Worm (Caenorhabditis elegans): ENCODE data around the gene nphp-2.

ce11 chrV:1955246-1955645 lies 59.7 kb downstream of the nphp-2 start:
- no peak for TF ChIP-seq aly-1 (tag; optimal IDR thresholded peaks at IDR 0.05)
- no peak for TF ChIP-seq ama-1 (optimal IDR thresholded peaks at IDR 0.05)
- TF ChIP-seq F13C5.2 (tag; optimal IDR thresholded peaks at IDR 0.05), result no peak
- TF ChIP-seq sea-1 (GFP tag; conservative IDR thresholded peaks at IDR 0.05), result no peak
- TF ChIP-seq flt-1 (GFP tag; IDR thresholded peaks at IDR 0.05), result no peak
- no peak for TF ChIP-seq ceh-36 (tag; optimal IDR thresholded peaks at IDR 0.05)
- no peak for TF ChIP-seq pes-1 (GFP tag; IDR thresholded peaks at IDR 0.05)
- no peak for TF ChIP-seq scrt-1 (GFP tag; IDR thresholded peaks at IDR 0.05)

Data from whole organism, early embryonic.